Fruit fly (Drosophila melanogaster) whole organism, embryonic: ENCODE measurements around the gene BG642163.
A peak's percentile ranks its signal among the peaks of the same experiment; 100 is the strongest.

ENCODE experiments used
- Aef1 ChIP-seq: fragments of 200-800 bp; sonication (Bioruptor generic); IDR thresholded peaks from 3 replicates; pipeline ENCODE4 v1.3.6; 2022; ENCODE audit warnings: missing biosample characterization, missing genetic modification characterization
- CG10366 ChIP-seq: fragments of 200-800 bp; sonication (Bioruptor generic); IDR thresholded peaks from 2 replicates; pipeline ENCODE4 v1.3.6; 2022; ENCODE audit warnings: missing biosample characterization, missing genetic modification characterization
- CG10565 ChIP-seq: fragments of 200-800 bp; sonication (Bioruptor generic); optimal IDR thresholded peaks from 3 replicates; lab custom pipeline; 2016; ENCODE audit warnings: missing biosample characterization, mild to moderate bottlenecking, missing genetic modification characterization
- CG11247 ChIP-seq: fragments of 200-800 bp; sonication (Bioruptor generic); IDR thresholded peaks from 2 replicates; pipeline ENCODE4 v1.3.6; 2022; ENCODE audit warnings: missing biosample characterization, missing genetic modification characterization
- CG11456 ChIP-seq: fragments of 200-800 bp; sonication (Bioruptor generic); IDR thresholded peaks from 3 replicates; pipeline ENCODE4 v1.3.6; 2022; ENCODE audit warnings: missing biosample characterization, missing genetic modification characterization
- CG16779 ChIP-seq: fragments of 200-800 bp; sonication (Bioruptor generic); IDR thresholded peaks from 2 replicates; pipeline ENCODE4 v1.3.6; 2022; ENCODE audit warnings: missing biosample characterization, missing genetic modification characterization
- CG17328 ChIP-seq: fragments of 200-800 bp; sonication (Bioruptor generic); IDR thresholded peaks from 2 replicates; pipeline ENCODE4 v1.3.6; 2022; ENCODE audit warnings: missing biosample characterization, missing genetic modification characterization
- CG17612 ChIP-seq: fragments of 200-800 bp; sonication (Bioruptor generic); IDR thresholded peaks from 2 replicates; pipeline ENCODE4 v1.3.6; 2022; ENCODE audit warnings: missing biosample characterization, missing genetic modification characterization
- CG18599 ChIP-seq: fragments of 200-800 bp; sonication (Bioruptor generic); optimal IDR thresholded peaks from 3 replicates; lab custom pipeline; 2017; ENCODE audit warnings: missing biosample characterization, missing genetic modification characterization, mild to moderate bottlenecking, moderate library complexity, missing genetic modification reagents
- CG2712 ChIP-seq: fragments of 200-800 bp; optimal IDR thresholded peaks from 3 replicates; lab custom pipeline; 2019; ENCODE audit warnings: missing biosample characterization, mild to moderate bottlenecking, missing genetic modification characterization, moderate library complexity
- CG31388 ChIP-seq: fragments of 200-800 bp; sonication (Bioruptor generic); optimal IDR thresholded peaks from 2 replicates; lab custom pipeline; 2016; ENCODE audit warnings: missing biosample characterization, missing genetic modification characterization
- CG32772 ChIP-seq: fragments of 200-800 bp; sonication (Bioruptor generic); IDR thresholded peaks from 2 replicates; pipeline ENCODE4 v1.3.6; 2022; ENCODE audit warnings: missing biosample characterization, missing genetic modification characterization
- CG42726 ChIP-seq: fragments of 200-800 bp; sonication (Bioruptor generic); IDR thresholded peaks from 2 replicates; pipeline ENCODE4 v1.3.6; 2022; ENCODE audit warnings: missing biosample characterization, missing genetic modification characterization; ENCODE audit not compliant: partially characterized antibody
- CG43689 ChIP-seq: fragments of 200-800 bp; sonication (Bioruptor generic); IDR thresholded peaks from 2 replicates; pipeline ENCODE4 v1.3.6; 2022; ENCODE audit warnings: missing biosample characterization, missing genetic modification characterization
- CG4730 ChIP-seq: fragments of 200-800 bp; sonication (Bioruptor generic); IDR thresholded peaks from 2 replicates; pipeline ENCODE4 v1.3.6; 2022; ENCODE audit warnings: missing biosample characterization, missing genetic modification characterization
- CG7357 ChIP-seq: fragments of 200-800 bp; sonication (Bioruptor generic); IDR thresholded peaks from 3 replicates; pipeline ENCODE4 v1.3.6; 2022; ENCODE audit warnings: missing biosample characterization, missing genetic modification characterization
- CG9727 ChIP-seq: fragments of 200-800 bp; sonication (Bioruptor generic); optimal IDR thresholded peaks from 3 replicates; lab custom pipeline; 2017; ENCODE audit warnings: missing biosample characterization, mild to moderate bottlenecking, missing genetic modification characterization
- CHES-1-like ChIP-seq: fragments of 200-800 bp; sonication (Bioruptor generic); optimal IDR thresholded peaks from 2 replicates; lab custom pipeline; 2016; ENCODE audit warnings: missing biosample characterization, missing genetic modification characterization
- Dbx ChIP-seq: fragments of 200-800 bp; sonication (Bioruptor generic); IDR thresholded peaks from 3 replicates; pipeline ENCODE4 v1.3.6; 2022; ENCODE audit warnings: missing biosample characterization, missing genetic modification characterization
- Dfd ChIP-seq, 2 experiments: fragments of >200 bp; optimal IDR thresholded peaks; 2 replicates each; lab custom pipeline; 2017; ENCODE audit warnings: missing biosample characterization in 2 of 2, missing genetic modification characterization in 2 of 2
- Dref ChIP-seq: fragments of 200-800 bp; sonication (Bioruptor generic); IDR thresholded peaks from 2 replicates; pipeline ENCODE4 v1.3.6; 2022; ENCODE audit warnings: missing biosample characterization, missing genetic modification characterization
- Drgx ChIP-seq: fragments of 200-800 bp; sonication (Bioruptor generic); IDR thresholded peaks from 2 replicates; pipeline ENCODE4 v1.3.6; 2022; ENCODE audit warnings: missing biosample characterization, missing genetic modification characterization
- Ets97D ChIP-seq: fragments of 200-800 bp; sonication (Bioruptor generic); optimal IDR thresholded peaks from 3 replicates; lab custom pipeline; 2016; ENCODE audit warnings: missing biosample characterization, missing genetic modification characterization
- Ptx1 ChIP-seq: fragments of 200-800 bp; sonication (Bioruptor generic); IDR thresholded peaks from 2 replicates; pipeline ENCODE4 v1.3.6; 2022; ENCODE audit warnings: missing biosample characterization, missing genetic modification characterization
- Rx ChIP-seq: fragments of 200-800 bp; sonication (Bioruptor generic); IDR thresholded peaks from 2 replicates; pipeline ENCODE4 v1.3.6; 2022; ENCODE audit warnings: missing biosample characterization, missing genetic modification characterization
- Side ChIP-seq: fragments of 200-800 bp; sonication (Bioruptor generic); optimal IDR thresholded peaks from 2 replicates; lab custom pipeline; 2016; ENCODE audit warnings: missing biosample characterization, missing genetic modification characterization
- chn ChIP-seq: fragments of 200-800 bp; sonication (Bioruptor generic); optimal IDR thresholded peaks from 2 replicates; lab custom pipeline; 2016; ENCODE audit warnings: missing biosample characterization, missing genetic modification characterization
- disco-r ChIP-seq: fragments of 200-800 bp; sonication (Bioruptor generic); optimal IDR thresholded peaks from 2 replicates; lab custom pipeline; 2016; ENCODE audit warnings: missing biosample characterization, missing genetic modification characterization
- ken ChIP-seq: fragments of 200-800 bp; sonication (Bioruptor generic); IDR thresholded peaks from 3 replicates; pipeline ENCODE4 v1.3.6; 2022; ENCODE audit warnings: missing biosample characterization, missing genetic modification characterization
- lmd ChIP-seq: fragments of 200-800 bp; sonication (Bioruptor generic); IDR thresholded peaks from 2 replicates; pipeline ENCODE4 v1.3.6; 2022; ENCODE audit warnings: missing biosample characterization, missing genetic modification characterization
- nom ChIP-seq: fragments of 200-800 bp; sonication (Bioruptor generic); optimal IDR thresholded peaks from 2 replicates; lab custom pipeline; 2017; ENCODE audit warnings: missing biosample characterization, missing genetic modification characterization, mild to moderate bottlenecking, moderate library complexity, missing genetic modification reagents
- ro ChIP-seq: fragments of 200-800 bp; sonication (Bioruptor generic); IDR thresholded peaks from 2 replicates; pipeline ENCODE4 v1.3.6; 2022; ENCODE audit warnings: missing biosample characterization, missing genetic modification characterization
- sens ChIP-seq: fragments of 200-800 bp; sonication (Bioruptor generic); peaks from one replicate; lab custom pipeline; 2016; ENCODE audit warnings: missing biosample characterization, missing genetic modification characterization
- slbo ChIP-seq: fragments of 200-800 bp; sonication (Bioruptor generic); IDR thresholded peaks from 2 replicates; pipeline ENCODE4 v1.3.6; 2022; ENCODE audit warnings: missing biosample characterization, missing genetic modification characterization
- tin ChIP-seq: fragments of 200-800 bp; sonication (Bioruptor generic); optimal IDR thresholded peaks from 3 replicates; lab custom pipeline; 2016; ENCODE audit warnings: missing biosample characterization, missing genetic modification characterization
- tll ChIP-seq, 2 experiments: fragments of 200-800 bp in 1 of 2; fragments of >200 bp in 1 of 2; sonication (Bioruptor generic) in 1 of 2; optimal IDR thresholded peaks; 2 replicates each; lab custom pipeline; 2017 to 2019; ENCODE audit warnings: missing biosample characterization in 2 of 2, missing genetic modification characterization in 2 of 2, mild to moderate bottlenecking in 1 of 2, moderate library complexity in 1 of 2
- toy ChIP-seq: fragments of 200-800 bp; sonication (Bioruptor generic); IDR thresholded peaks from 2 replicates; pipeline ENCODE4 v1.3.6; 2022; ENCODE audit warnings: missing biosample characterization, missing genetic modification characterization
- trh ChIP-seq: fragments of 200-800 bp; sonication (Bioruptor generic); optimal IDR thresholded peaks from 2 replicates; lab custom pipeline; 2016; ENCODE audit warnings: missing biosample characterization, missing genetic modification characterization
- tup ChIP-seq: fragments of 200-800 bp; sonication (Bioruptor generic); optimal IDR thresholded peaks from 2 replicates; lab custom pipeline; 2016; ENCODE audit warnings: missing biosample characterization, mild to moderate bottlenecking, missing genetic modification characterization, moderate library complexity

The BG642163 gene

dm6 chr2L:4632997-4633396 is 8.1 kb upstream of the BG642163 start:
- no peak for TF ChIP-seq CG10565 (GFP tag; lab: Kevin White, UChicago)
- TF ChIP-seq sens (GFP tag; lab: Kevin White, UChicago), result peak; percentile 69
- 0 out of 2 replicates have a peak, but pooled peaks have one; percentile 9 for TF ChIP-seq Ptx1 (GFP tag; lab: Robert Waterston, UW)
- TF ChIP-seq Drgx (GFP tag; lab: Robert Waterston, UW), result peak; percentile 27; the same call in 1 of the 2 replicates

- no peak for TF ChIP-seq trh
- no peak for TF ChIP-seq CG11456 (GFP tag; lab: Robert Waterston, UW)
- no peak for TF ChIP-seq Side
- TF ChIP-seq Drgx (GFP tag; lab: Robert Waterston, UW), result peak; percentile 60; the same call in 1 of the 2 replicates
Measured at dm6 chr2L:4635376-4635775, 5.7 kb upstream of the BG642163 start.

dm6 chr2L:4642672-4643071 is 1.6 kb downstream of the BG642163 start, which contains the start of gene CG15635:
CG15635 (plus strand) TSS chr2L:4642972.
- TF ChIP-seq CG2712 (tag; lab: Kevin White, UChicago), result no peak
- no peak for TF ChIP-seq Dbx
- no peak for TF ChIP-seq Ets97D (GFP tag; lab: Kevin White, UChicago)
- TF ChIP-seq nom (GFP tag; lab: Kevin White, UChicago), result no peak
- TF ChIP-seq Dfd (GFP tag; optimal IDR thresholded peaks at IDR 0.05; lab: Kevin White, UChicago), result no peak
- no peak for TF ChIP-seq toy
- no peak for TF ChIP-seq chn
- TF ChIP-seq CG17328, result no peak
- no peak for TF ChIP-seq CG43689 (GFP tag; lab: Robert Waterston, UW)

dm6 chr2L:4644975-4645374 is 3.9 kb downstream of the BG642163 start:
- TF ChIP-seq ro (GFP tag; lab: Robert Waterston, UW) (peak; percentile 40; the same call in 1 of the 2 replicates), CG17612 (GFP tag; lab: Robert Waterston, UW) (0 out of 2 replicates have a peak, but pooled peaks have one; percentile 14), CG16779 (0 out of 2 replicates have a peak, but pooled peaks have one; percentile 40), slbo (GFP tag; lab: Robert Waterston, UW) (peak; percentile 6; the same call in 1 of the 2 replicates), CG7357 (0 out of 3 replicates have a peak, but pooled peaks have one; percentile 27), CG42726 (GFP tag; lab: Robert Waterston, UW) (peak; percentile 62; the same call in 1 of the 2 replicates), CG11247 (GFP tag; lab: Robert Waterston, UW) (0 out of 2 replicates have a peak, but pooled peaks have one; percentile 11), CG32772 (peak; percentile 24; the same call in 1 of the 2 replicates), Rx (GFP tag; lab: Robert Waterston, UW) (peak; percentile 33; the same call in 1 of the 2 replicates), Dref (GFP tag; lab: Robert Waterston, UW) (0 out of 2 replicates have a peak, but pooled peaks have one; percentile 30), lmd (peak; percentile 23; the same call in 1 of the 2 replicates), Ptx1 (GFP tag; lab: Robert Waterston, UW) (0 out of 2 replicates have a peak, but pooled peaks have one; percentile 9), Aef1 (peak; percentile 32; the same call in 1 of the 3 replicates), ken (peak; percentile 50; the same call in 1 of the 3 replicates), CG11456 (GFP tag; lab: Robert Waterston, UW) (peak; percentile 71; the same call in 2 of the 3 replicates), CG4730 (GFP tag; lab: Robert Waterston, UW) (0 out of 2 replicates have a peak, but pooled peaks have one; percentile 6), CG10366 (peak; percentile 9; the same call in 1 of the 2 replicates)

dm6 chr2L:4646751-4647150 is 5.7 kb downstream of the BG642163 start, which contains the start of gene CG43798:
CG43798 (plus strand) TSS chr2L:4647051.
- no peak for TF ChIP-seq CG18599 (GFP tag; lab: Kevin White, UChicago)
- TF ChIP-seq CHES-1-like (GFP tag; lab: Kevin White, UChicago), result no peak
- no peak for TF ChIP-seq CG9727 (GFP tag; lab: Kevin White, UChicago)
- no peak for TF ChIP-seq tup (GFP tag; lab: Kevin White, UChicago)
- no peak for TF ChIP-seq disco-r (GFP tag; lab: Kevin White, UChicago)
- TF ChIP-seq tin (GFP tag; lab: Kevin White, UChicago), result no peak
- no peak for TF ChIP-seq tll (GFP tag; optimal IDR thresholded peaks at IDR 0.05; lab: Kevin White, UChicago)
- no peak for TF ChIP-seq CG31388 (GFP tag; lab: Kevin White, UChicago)
